Worm (Caenorhabditis elegans): ENCODE data around the gene trpp-9.

ce11 chrX:11585375-11585774, 21.7 kb downstream of the trpp-9 start, which contains the start of gene abts-2:
- TF ChIP-seq F49E8.2 (tag; optimal IDR thresholded peaks at IDR 0.05; ENCODE audit: borderline replicate concordance) = no peak
- no peak for TF ChIP-seq nhr-10 (tag; optimal IDR thresholded peaks at IDR 0.05)
- no peak for TF ChIP-seq madf-9 (GFP tag; conservative IDR thresholded peaks at IDR 0.05)
- no peak for TF ChIP-seq mxl-3 (GFP tag; optimal IDR thresholded peaks at IDR 0.05)
- TF ChIP-seq F37D6.2 (tag; optimal IDR thresholded peaks at IDR 0.05) = no peak
- TF ChIP-seq R02D3.7 (tag; optimal IDR thresholded peaks at IDR 0.05) = no peak
- TF ChIP-seq jun-1 (tag; optimal IDR thresholded peaks at IDR 0.05) = no peak
- no peak for TF ChIP-seq ztf-11 (tag; optimal IDR thresholded peaks at IDR 0.05)
- TF ChIP-seq dmd-6 (GFP tag; IDR thresholded peaks at IDR 0.05) = no peak
